Fruit fly (Drosophila melanogaster) whole organism, embryonic: ENCODE data around the gene tst.
A peak's percentile ranks its signal among the peaks of the same experiment; 100 is the strongest.

Source experiments
- ATbp ChIP-seq: fragments of 200-800 bp; sonication (Bioruptor generic); optimal IDR thresholded peaks from 2 replicates; lab custom pipeline; 2017; ENCODE audit warnings: missing biosample characterization, mild to moderate bottlenecking, missing genetic modification characterization, missing genetic modification reagents
- Adf1 ChIP-seq: fragments of 200-800 bp; sonication (Bioruptor generic); IDR thresholded peaks from 2 replicates; pipeline ENCODE4 v1.3.6; 2022; ENCODE audit warnings: missing biosample characterization, missing genetic modification characterization
- B-H2 ChIP-seq: fragments of 200-800 bp; sonication (Bioruptor generic); optimal IDR thresholded peaks from 2 replicates; lab custom pipeline; 2018; ENCODE audit warnings: missing biosample characterization, mild to moderate bottlenecking, missing genetic modification characterization
- Bdp1 ChIP-seq: fragments of 200-800 bp; sonication (Bioruptor generic); optimal IDR thresholded peaks from 3 replicates; lab custom pipeline; 2016; ENCODE audit warnings: missing biosample characterization, missing genetic modification characterization
- Blimp-1 ChIP-seq: fragments of 200-800 bp; sonication (Bioruptor generic); optimal IDR thresholded peaks from 3 replicates; lab custom pipeline; 2018; ENCODE audit warnings: missing biosample characterization, missing genetic modification characterization, mild to moderate bottlenecking, moderate library complexity, missing genetic modification reagents
- BtbVII ChIP-seq: fragments of 200-800 bp; sonication (Bioruptor generic); optimal IDR thresholded peaks from 3 replicates; lab custom pipeline; 2017; ENCODE audit warnings: missing biosample characterization, mild to moderate bottlenecking, missing genetic modification characterization
- CG10431 ChIP-seq: fragments of 200-800 bp; sonication (Bioruptor generic); optimal IDR thresholded peaks from 3 replicates; lab custom pipeline; 2018; ENCODE audit warnings: missing biosample characterization, mild to moderate bottlenecking, missing genetic modification characterization
- CG10979 ChIP-seq: fragments of 200-800 bp; sonication (Bioruptor generic); optimal IDR thresholded peaks from 2 replicates; lab custom pipeline; 2018; ENCODE audit warnings: missing biosample characterization, mild to moderate bottlenecking, missing genetic modification characterization, moderate library complexity
- CG12071 ChIP-seq: fragments of 200-800 bp; sonication (Bioruptor generic); optimal IDR thresholded peaks from 3 replicates; lab custom pipeline; 2018; ENCODE audit warnings: missing biosample characterization, mild to moderate bottlenecking, missing genetic modification characterization
- CG12744 ChIP-seq: fragments of 200-800 bp; sonication (Bioruptor generic); optimal IDR thresholded peaks from 2 replicates; lab custom pipeline; 2016; ENCODE audit warnings: missing biosample characterization, missing genetic modification characterization
- CG13287 ChIP-seq: fragments of 200-800 bp; sonication (Bioruptor generic); IDR thresholded peaks from 2 replicates; pipeline ENCODE4 v1.3.6; 2022; ENCODE audit warnings: missing biosample characterization, missing genetic modification characterization; ENCODE audit not compliant: partially characterized antibody
- CG13894 ChIP-seq: fragments of 200-800 bp; sonication (Bioruptor generic); optimal IDR thresholded peaks from 3 replicates; lab custom pipeline; 2018; ENCODE audit warnings: missing biosample characterization, mild to moderate bottlenecking, missing genetic modification characterization, moderate library complexity
- CG17359 ChIP-seq: fragments of 200-800 bp; sonication (Bioruptor generic); optimal IDR thresholded peaks from 3 replicates; lab custom pipeline; 2018; ENCODE audit warnings: missing biosample characterization, mild to moderate bottlenecking, missing genetic modification characterization, moderate library complexity
- CG18011 ChIP-seq: fragments of 200-800 bp; sonication (Bioruptor generic); optimal IDR thresholded peaks from 2 replicates; lab custom pipeline; 2017; ENCODE audit warnings: missing biosample characterization, missing genetic modification characterization, mild to moderate bottlenecking, moderate library complexity, missing genotype
- CG30020 ChIP-seq: fragments of 200-800 bp; optimal IDR thresholded peaks from 2 replicates; lab custom pipeline; 2019; ENCODE audit warnings: missing biosample characterization, mild to moderate bottlenecking, missing genetic modification characterization, moderate library complexity
- CG30431 ChIP-seq: fragments of 200-800 bp; sonication (Bioruptor generic); optimal IDR thresholded peaks from 2 replicates; lab custom pipeline; 2017; ENCODE audit warnings: missing biosample characterization, missing genetic modification characterization
- CG31365 ChIP-seq: fragments of 200-800 bp; sonication (Bioruptor generic); optimal IDR thresholded peaks from 2 replicates; lab custom pipeline; 2018; ENCODE audit warnings: missing biosample characterization, mild to moderate bottlenecking, missing genetic modification characterization
- CG32767 ChIP-seq: fragments of 200-800 bp; sonication (Bioruptor generic); IDR thresholded peaks from 2 replicates; pipeline ENCODE4 v1.3.6; 2022; ENCODE audit warnings: missing biosample characterization, missing genetic modification characterization
- CG3407 ChIP-seq: fragments of 200-800 bp; sonication (Bioruptor generic); optimal IDR thresholded peaks from 2 replicates; lab custom pipeline; 2018; ENCODE audit warnings: missing biosample characterization, mild to moderate bottlenecking, missing genetic modification characterization
- CG4328 ChIP-seq: fragments of 200-800 bp; sonication (Bioruptor generic); optimal IDR thresholded peaks from 3 replicates; lab custom pipeline; 2017; ENCODE audit warnings: missing biosample characterization, missing genetic modification reagents, missing genetic modification characterization
- CG7987 ChIP-seq: fragments of 200-800 bp; sonication (Bioruptor generic); optimal IDR thresholded peaks from 2 replicates; lab custom pipeline; 2018; ENCODE audit warnings: missing biosample characterization, mild to moderate bottlenecking, missing genetic modification characterization, moderate library complexity
- CG9437 ChIP-seq: fragments of 200-800 bp; sonication (Bioruptor generic); optimal IDR thresholded peaks from 2 replicates; lab custom pipeline; 2018; ENCODE audit warnings: missing biosample characterization, mild to moderate bottlenecking, missing genetic modification characterization
- CG9727 ChIP-seq: fragments of 200-800 bp; sonication (Bioruptor generic); optimal IDR thresholded peaks from 3 replicates; lab custom pipeline; 2017; ENCODE audit warnings: missing biosample characterization, mild to moderate bottlenecking, missing genetic modification characterization
- CG9817 ChIP-seq: fragments of 200-800 bp; sonication (Bioruptor generic); optimal IDR thresholded peaks from 2 replicates; lab custom pipeline; 2018; ENCODE audit warnings: missing biosample characterization, mild to moderate bottlenecking, missing genetic modification characterization, moderate library complexity
- Chrac-16 ChIP-seq: fragments of 200-800 bp; sonication (Bioruptor generic); optimal IDR thresholded peaks from 3 replicates; lab custom pipeline; 2016; ENCODE audit warnings: missing biosample characterization, missing genetic modification characterization
- Dek ChIP-seq: fragments of 200-800 bp; sonication (Bioruptor generic); optimal IDR thresholded peaks from 3 replicates; lab custom pipeline; 2019; ENCODE audit warnings: missing biosample characterization, mild to moderate bottlenecking, missing genetic modification characterization, moderate library complexity
- Dip2 ChIP-seq: fragments of 200-800 bp; sonication (Bioruptor generic); IDR thresholded peaks from 2 replicates; pipeline ENCODE4 v1.3.6; 2022; ENCODE audit warnings: missing biosample characterization, missing genetic modification characterization
- E2f1 ChIP-seq: fragments of 200-800 bp; sonication (Bioruptor generic); IDR thresholded peaks from 2 replicates; pipeline ENCODE4 v1.3.6; 2022; ENCODE audit warnings: missing biosample characterization, missing genetic modification characterization
- Fer1 ChIP-seq: fragments of 200-800 bp; sonication (Bioruptor generic); optimal IDR thresholded peaks from 2 replicates; lab custom pipeline; 2017; ENCODE audit warnings: missing biosample characterization, mild to moderate bottlenecking, missing genetic modification characterization
- HHEX ChIP-seq: fragments of 200-800 bp; sonication (Bioruptor generic); optimal IDR thresholded peaks from 3 replicates; lab custom pipeline; 2017; ENCODE audit warnings: missing biosample characterization, mild to moderate bottlenecking, missing genetic modification characterization, missing genetic modification reagents
- HLHmδ ChIP-seq: fragments of 200-800 bp; sonication (Bioruptor generic); optimal IDR thresholded peaks from 2 replicates; lab custom pipeline; 2018; ENCODE audit warnings: missing biosample characterization, mild to moderate bottlenecking, missing genetic modification characterization, moderate library complexity
- MBD-R2 ChIP-seq: fragments of 200-800 bp; sonication (Bioruptor generic); IDR thresholded peaks from 2 replicates; pipeline ENCODE4 v1.3.6; 2022; ENCODE audit warnings: missing biosample characterization, missing genetic modification characterization
- Scr ChIP-seq: fragments of 200-800 bp; sonication (Bioruptor generic); IDR thresholded peaks from 2 replicates; pipeline ENCODE4 v1.3.6; 2022; ENCODE audit warnings: missing biosample characterization, missing genetic modification characterization; ENCODE audit not compliant: partially characterized antibody
- Sin3A ChIP-seq: fragments of >200 bp; optimal IDR thresholded peaks from 2 replicates; lab custom pipeline; 2018
- Vsx1 ChIP-seq: fragments of 200-800 bp; sonication (Bioruptor generic); optimal IDR thresholded peaks from 2 replicates; lab custom pipeline; 2017; ENCODE audit warnings: missing biosample characterization, mild to moderate bottlenecking, missing genetic modification characterization, missing genetic modification reagents
- bcd ChIP-seq: fragments of 200-800 bp; sonication (Bioruptor generic); optimal IDR thresholded peaks from 2 replicates; lab custom pipeline; 2017; ENCODE audit warnings: missing biosample characterization, mild to moderate bottlenecking, missing genetic modification characterization
- chinmo ChIP-seq: fragments of 200-800 bp; sonication (Bioruptor generic); IDR thresholded peaks from 4 replicates; pipeline ENCODE4 v1.3.6; 2022; ENCODE audit warnings: missing biosample characterization, missing genetic modification characterization; ENCODE audit not compliant: partially characterized antibody
- ci ChIP-seq: fragments of 200-800 bp; sonication (Bioruptor generic); IDR thresholded peaks from 3 replicates; pipeline ENCODE4 v1.3.6; 2022; ENCODE audit warnings: missing biosample characterization, missing genetic modification characterization
- gce ChIP-seq: fragments of 200-800 bp; sonication (Bioruptor generic); IDR thresholded peaks from 3 replicates; pipeline ENCODE4 v1.3.6; 2022; ENCODE audit warnings: missing biosample characterization, missing genetic modification characterization
- her ChIP-seq: fragments of 200-800 bp; sonication (Bioruptor generic); optimal IDR thresholded peaks from 2 replicates; lab custom pipeline; 2016; ENCODE audit warnings: missing biosample characterization, missing genetic modification characterization
- hkb ChIP-seq, 2 experiments: fragments of 200-800 bp in 1 of 2; fragments of >200 bp in 1 of 2; sonication (Bioruptor generic) in 1 of 2; IDR thresholded peaks in 1 of 2; optimal IDR thresholded peaks in 1 of 2; 2 replicates each; pipeline versions ENCODE4 v1.3.6 to Lab custom; 2017 to 2022; ENCODE audit warnings: missing biosample characterization in 1 of 2, missing genetic modification characterization in 1 of 2
- jigr1 ChIP-seq: fragments of 200-800 bp; sonication (Bioruptor generic); IDR thresholded peaks from 3 replicates; pipeline ENCODE4 v1.3.6; 2022; ENCODE audit warnings: missing biosample characterization, missing genetic modification characterization
- salm ChIP-seq: fragments of 200-800 bp; sonication (Bioruptor generic); optimal IDR thresholded peaks from 2 replicates; lab custom pipeline; 2018; ENCODE audit warnings: missing biosample characterization, mild to moderate bottlenecking, missing genetic modification characterization
- sens ChIP-seq: fragments of 200-800 bp; sonication (Bioruptor generic); peaks from one replicate; lab custom pipeline; 2016; ENCODE audit warnings: missing biosample characterization, missing genetic modification characterization
- so ChIP-seq: fragments of 200-800 bp; sonication (Bioruptor generic); IDR thresholded peaks from 3 replicates; pipeline ENCODE4 v1.3.6; 2022; ENCODE audit warnings: missing biosample characterization, missing genetic modification characterization
- sqz ChIP-seq: fragments of 200-800 bp; sonication (Bioruptor generic); optimal IDR thresholded peaks from 3 replicates; lab custom pipeline; 2018; ENCODE audit warnings: missing biosample characterization, mild to moderate bottlenecking, missing genetic modification characterization
- vfl ChIP-seq: fragments of 200-800 bp; sonication (Bioruptor generic); optimal IDR thresholded peaks from 2 replicates; lab custom pipeline; 2016; ENCODE audit warnings: missing biosample characterization, missing genetic modification characterization
- wek ChIP-seq: fragments of 200-800 bp; sonication (Bioruptor generic); optimal IDR thresholded peaks from 3 replicates; lab custom pipeline; 2018; ENCODE audit warnings: missing biosample characterization, mild to moderate bottlenecking, missing genetic modification characterization, moderate library complexity

tst gene

DNA sequence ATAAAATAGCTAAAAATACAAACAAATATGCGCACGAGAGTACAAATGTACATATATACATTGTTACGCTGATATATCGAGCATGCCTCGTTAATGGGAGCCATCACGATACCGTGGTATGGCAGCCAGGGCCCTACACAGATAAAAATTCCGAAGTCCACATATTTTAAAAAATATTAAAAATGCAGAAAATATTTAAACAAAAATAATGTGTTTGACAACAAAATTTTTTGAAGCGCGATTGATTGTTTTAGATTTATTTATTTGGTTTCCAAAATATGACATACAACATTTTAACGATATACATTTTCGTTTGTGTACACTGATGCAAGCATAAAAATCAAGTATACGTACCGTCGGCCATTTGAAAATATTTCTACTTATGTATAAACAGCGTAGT, 45.9 kb downstream of the tst start (continued):
- TF ChIP-seq her (GFP tag; lab: Kevin White, UChicago) = peak; percentile 56
- TF ChIP-seq so (GFP tag; lab: Robert Waterston, UW) = peak; percentile 66; the same call in 1 of the 3 replicates
- peak; percentile 46 for TF ChIP-seq ATbp (GFP tag; lab: Kevin White, UChicago)
- TF ChIP-seq Dip2 = no peak
- TF ChIP-seq Bdp1 = peak; percentile 52
- no peak for TF ChIP-seq HLHmδ (GFP tag; lab: Kevin White, UChicago)
- peak; percentile 35 for TF ChIP-seq Vsx1 (GFP tag; lab: Kevin White, UChicago)
- peak; percentile 69 for TF ChIP-seq CG9817 (tag; lab: Kevin White, UChicago)
- peak; percentile 1 for TF ChIP-seq CG31365
- 0 out of 2 replicates have a peak, but pooled peaks have one; percentile 18 for TF ChIP-seq CG32767 (GFP tag; lab: Robert Waterston, UW)
- peak; percentile 60; the same call in 1 of the 3 replicates for TF ChIP-seq jigr1 (GFP tag; lab: Robert Waterston, UW)
- TF ChIP-seq CG30431 (GFP tag; lab: Kevin White, UChicago) = peak; percentile 29
- peak; percentile 73 for TF ChIP-seq E2f1
- TF ChIP-seq CG30020 (tag; lab: Kevin White, UChicago) = no peak

DNA sequence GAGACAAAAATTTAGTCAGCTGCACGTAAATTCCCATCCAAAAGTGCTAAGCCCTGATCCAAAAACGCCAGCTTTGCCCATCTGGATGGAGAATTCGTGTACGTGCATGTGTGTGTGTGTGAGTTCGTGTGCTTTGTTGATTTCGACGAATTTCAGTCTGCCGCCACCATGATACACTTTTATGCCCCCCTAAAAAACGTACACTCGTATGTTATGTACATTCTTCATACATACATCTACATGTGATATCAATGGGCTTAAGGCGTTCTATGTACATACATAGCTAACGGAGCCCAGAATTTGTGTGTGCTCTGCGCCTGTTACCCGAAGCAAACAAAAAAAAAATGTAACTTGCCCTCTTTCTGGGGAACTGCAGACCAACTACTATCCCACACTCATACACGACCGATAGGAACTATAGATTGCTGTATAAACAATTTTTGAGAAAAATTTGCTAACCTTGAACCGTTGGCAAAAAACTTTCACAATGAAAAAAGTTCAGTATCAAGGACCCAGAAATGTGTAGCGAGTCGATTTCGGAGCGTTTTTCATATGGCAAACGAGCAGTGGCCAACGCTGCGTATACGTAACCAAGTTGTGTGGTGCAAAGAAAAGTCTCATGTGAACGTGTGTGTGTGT, 46.8 kb downstream of the tst start:
- TF ChIP-seq CG3407 = peak; percentile 10
- peak; percentile 52 for TF ChIP-seq CG10431 (GFP tag; lab: Kevin White, UChicago)
- peak; percentile 18 for TF ChIP-seq CG17359 (tag; lab: Kevin White, UChicago)
- peak; percentile 60 for TF ChIP-seq Fer1 (GFP tag; lab: Kevin White, UChicago)
- peak; percentile 50 for TF ChIP-seq BtbVII (GFP tag; lab: Kevin White, UChicago)
- peak; percentile 66 for TF ChIP-seq B-H2 (GFP tag; lab: Kevin White, UChicago)
- TF ChIP-seq CG4328 (GFP tag; lab: Kevin White, UChicago) = peak; percentile 34
- TF ChIP-seq wek (GFP tag; lab: Kevin White, UChicago) = peak; percentile 30
- TF ChIP-seq hkb (optimal IDR thresholded peaks at IDR 0.05; lab: Kevin White, UChicago) = no peak
- no peak for TF ChIP-seq hkb (GFP tag; IDR thresholded peaks at IDR 0.05; lab: Robert Waterston, UW)
- TF ChIP-seq CG7987 (GFP tag; lab: Kevin White, UChicago) = peak; percentile 23
- peak; percentile 21; the same call in 1 of the 2 replicates for TF ChIP-seq Scr (GFP tag; lab: Robert Waterston, UW)
- TF ChIP-seq Blimp-1 = peak; percentile 11
- peak; percentile 66 for TF ChIP-seq sens (GFP tag; lab: Kevin White, UChicago)
- TF ChIP-seq ci (GFP tag; lab: Robert Waterston, UW) = peak; percentile 50; the same call in 2 of the 3 replicates
- peak; percentile 52 for TF ChIP-seq CG12071 (GFP tag; lab: Kevin White, UChicago)
- TF ChIP-seq Sin3A (lab: Kevin White, UChicago) = no peak
- peak; percentile 28 for TF ChIP-seq salm (tag; lab: Kevin White, UChicago)
- TF ChIP-seq Dek (tag; lab: Kevin White, UChicago) = peak; percentile 2
- TF ChIP-seq chinmo (GFP tag; lab: Robert Waterston, UW) = 0 out of 4 replicates have a peak, but pooled peaks have one; percentile 32
- no peak for TF ChIP-seq HHEX (GFP tag; lab: Kevin White, UChicago)
- no peak for TF ChIP-seq CG18011 (GFP tag; lab: Kevin White, UChicago)
- no peak for TF ChIP-seq Chrac-16 (GFP tag; lab: Kevin White, UChicago)
- peak; percentile 26 for TF ChIP-seq CG9437
- no peak for TF ChIP-seq gce (GFP tag; lab: Robert Waterston, UW)
- peak; percentile 30 for TF ChIP-seq CG12744 (GFP tag; lab: Kevin White, UChicago)
- peak; percentile 17; the same call in 1 of the 2 replicates for TF ChIP-seq Adf1 (GFP tag; lab: Robert Waterston, UW)
- TF ChIP-seq MBD-R2 = peak; percentile 20; the same call in 1 of the 2 replicates
- TF ChIP-seq vfl (GFP tag; lab: Kevin White, UChicago) = no peak
- no peak for TF ChIP-seq CG10979 (tag; lab: Kevin White, UChicago)
- 0 out of 2 replicates have a peak, but pooled peaks have one; percentile 7 for TF ChIP-seq CG13287 (GFP tag; lab: Robert Waterston, UW)
- TF ChIP-seq bcd (GFP tag; lab: Kevin White, UChicago) = no peak
- TF ChIP-seq CG13894 (tag; lab: Kevin White, UChicago) = peak; percentile 93
- peak; percentile 13 for TF ChIP-seq CG9727
- TF ChIP-seq sqz = peak; percentile 78
